Fruit fly (Drosophila melanogaster) whole organism, embryonic: ENCODE measurements around the gene TfIIA-S.

ENCODE experiments used
- Abd-B ChIP-seq: fragments of 200-800 bp; sonication (Bioruptor generic); optimal IDR thresholded peaks from 2 replicates; lab custom pipeline; 2018; ENCODE audit warnings: missing biosample characterization, mild to moderate bottlenecking, missing genetic modification characterization, moderate library complexity
- Antp ChIP-seq: fragments of 200-800 bp; sonication (Bioruptor generic); optimal IDR thresholded peaks from 3 replicates; lab custom pipeline; 2016; ENCODE audit warnings: missing biosample characterization, missing genetic modification characterization
- CG10543 ChIP-seq: fragments of 200-800 bp; sonication (Bioruptor generic); optimal IDR thresholded peaks from 3 replicates; lab custom pipeline; 2017; ENCODE audit warnings: missing biosample characterization, mild to moderate bottlenecking, missing genetic modification characterization, moderate library complexity
- CG10654 ChIP-seq: fragments of 200-800 bp; sonication (Bioruptor generic); optimal IDR thresholded peaks from 2 replicates; lab custom pipeline; 2016; ENCODE audit warnings: missing biosample characterization, missing genetic modification characterization
- CG11560 ChIP-seq: fragments of 200-800 bp; sonication (Bioruptor generic); IDR thresholded peaks from 3 replicates; pipeline ENCODE4 v1.3.6; 2022; ENCODE audit warnings: missing biosample characterization, missing genetic modification characterization
- CG12299 ChIP-seq: fragments of 200-800 bp; sonication (Bioruptor generic); optimal IDR thresholded peaks from 2 replicates; lab custom pipeline; 2018; ENCODE audit warnings: missing biosample characterization, mild to moderate bottlenecking, missing genetic modification characterization
- CG12769 ChIP-seq: fragments of 200-800 bp; sonication (Bioruptor generic); optimal IDR thresholded peaks from 2 replicates; lab custom pipeline; 2019; ENCODE audit warnings: missing biosample characterization, mild to moderate bottlenecking, missing genetic modification characterization, moderate library complexity
- CG13287 ChIP-seq: fragments of 200-800 bp; sonication (Bioruptor generic); IDR thresholded peaks from 2 replicates; pipeline ENCODE4 v1.3.6; 2022; ENCODE audit warnings: missing biosample characterization, missing genetic modification characterization; ENCODE audit not compliant: partially characterized antibody
- CG13775 ChIP-seq: fragments of 200-800 bp; sonication (Bioruptor generic); optimal IDR thresholded peaks from 3 replicates; lab custom pipeline; 2017; ENCODE audit warnings: missing biosample characterization, mild to moderate bottlenecking, missing genetic modification characterization
- CG16813 ChIP-seq: fragments of 200-800 bp; sonication (Bioruptor generic); IDR thresholded peaks from 3 replicates; pipeline ENCODE4 v1.3.6; 2022; ENCODE audit warnings: missing biosample characterization, missing genetic modification characterization; ENCODE audit not compliant: partially characterized antibody
- CG18011 ChIP-seq: fragments of 200-800 bp; sonication (Bioruptor generic); optimal IDR thresholded peaks from 2 replicates; lab custom pipeline; 2017; ENCODE audit warnings: missing biosample characterization, missing genetic modification characterization, mild to moderate bottlenecking, moderate library complexity, missing genotype
- CG33213 ChIP-seq: fragments of 200-800 bp; sonication (Bioruptor generic); optimal IDR thresholded peaks from 3 replicates; lab custom pipeline; 2016; ENCODE audit warnings: missing biosample characterization, missing genetic modification characterization
- CG4707 ChIP-seq: fragments of 200-800 bp; sonication (Bioruptor generic); optimal IDR thresholded peaks from 2 replicates; lab custom pipeline; 2018; ENCODE audit warnings: missing biosample characterization, mild to moderate bottlenecking, missing genetic modification characterization, moderate library complexity
- CG6175 ChIP-seq: fragments of 200-800 bp; sonication (Bioruptor generic); IDR thresholded peaks from 3 replicates; pipeline ENCODE4 v1.3.6; 2022; ENCODE audit warnings: missing biosample characterization, missing genetic modification characterization
- CG6254 ChIP-seq: fragments of 200-800 bp; sonication (Bioruptor generic); optimal IDR thresholded peaks from 3 replicates; lab custom pipeline; 2017; ENCODE audit warnings: mild to moderate bottlenecking, missing biosample characterization, missing genetic modification reagents, missing genetic modification characterization
- CG7786 ChIP-seq: fragments of 200-800 bp; sonication (Bioruptor generic); optimal IDR thresholded peaks from 2 replicates; lab custom pipeline; 2016; ENCODE audit warnings: missing biosample characterization, missing genetic modification characterization
- CG9797 ChIP-seq: fragments of 200-800 bp; sonication (Bioruptor generic); optimal IDR thresholded peaks from 3 replicates; lab custom pipeline; 2018; ENCODE audit warnings: missing biosample characterization, mild to moderate bottlenecking, missing genetic modification characterization
- Doc3 ChIP-seq: fragments of 200-800 bp; sonication (Bioruptor generic); IDR thresholded peaks from 3 replicates; pipeline ENCODE4 v1.3.6; 2022; ENCODE audit warnings: missing biosample characterization, missing genetic modification characterization; ENCODE audit not compliant: partially characterized antibody
- E2f1 ChIP-seq: fragments of 200-800 bp; sonication (Bioruptor generic); IDR thresholded peaks from 2 replicates; pipeline ENCODE4 v1.3.6; 2022; ENCODE audit warnings: missing biosample characterization, missing genetic modification characterization
- Ets65A ChIP-seq: fragments of 200-800 bp; sonication (Bioruptor generic); peaks from one replicate; lab custom pipeline; 2016; ENCODE audit warnings: missing biosample characterization, missing genetic modification characterization
- Ets97D ChIP-seq: fragments of 200-800 bp; sonication (Bioruptor generic); optimal IDR thresholded peaks from 3 replicates; lab custom pipeline; 2016; ENCODE audit warnings: missing biosample characterization, missing genetic modification characterization
- Fer2 ChIP-seq: fragments of 200-800 bp; sonication (Bioruptor generic); optimal IDR thresholded peaks from 2 replicates; lab custom pipeline; 2018; ENCODE audit warnings: missing biosample characterization, mild to moderate bottlenecking, missing genetic modification characterization, moderate library complexity
- GATAe ChIP-seq: fragments of 200-800 bp; sonication (Bioruptor generic); conservative IDR thresholded peaks from 2 replicates; pipeline ENCODE4 v1.3.6; 2022; ENCODE audit warnings: missing biosample characterization, missing genetic modification characterization
- Hsf ChIP-seq: fragments of 200-800 bp; sonication (Bioruptor generic); optimal IDR thresholded peaks from 3 replicates; lab custom pipeline; 2016; ENCODE audit warnings: missing biosample characterization, missing genetic modification characterization
- MBD-R2 ChIP-seq: fragments of 200-800 bp; sonication (Bioruptor generic); IDR thresholded peaks from 2 replicates; pipeline ENCODE4 v1.3.6; 2022; ENCODE audit warnings: missing biosample characterization, missing genetic modification characterization
- MTF-1 ChIP-seq: fragments of 200-800 bp; sonication (Bioruptor generic); optimal IDR thresholded peaks from 2 replicates; lab custom pipeline; 2018; ENCODE audit warnings: missing biosample characterization, mild to moderate bottlenecking, missing genetic modification characterization, borderline replicate concordance
- Max ChIP-seq: fragments of 200-800 bp; sonication (Bioruptor generic); optimal IDR thresholded peaks from 2 replicates; lab custom pipeline; 2016; ENCODE audit warnings: missing biosample characterization, mild to moderate bottlenecking, missing genetic modification characterization
- Mrtf ChIP-seq: fragments of 200-800 bp; sonication (Bioruptor generic); IDR thresholded peaks from 3 replicates; pipeline ENCODE4 v1.3.6; 2022; ENCODE audit warnings: missing biosample characterization, missing genetic modification characterization
- Ptx1 ChIP-seq: fragments of 200-800 bp; sonication (Bioruptor generic); IDR thresholded peaks from 2 replicates; pipeline ENCODE4 v1.3.6; 2022; ENCODE audit warnings: missing biosample characterization, missing genetic modification characterization
- Sin3A ChIP-seq: fragments of >200 bp; optimal IDR thresholded peaks from 2 replicates; lab custom pipeline; 2018
- Sox100B ChIP-seq: fragments of 200-800 bp; sonication (Bioruptor generic); optimal IDR thresholded peaks from 3 replicates; lab custom pipeline; 2018; ENCODE audit warnings: missing biosample characterization, mild to moderate bottlenecking, missing genetic modification characterization
- Sry-δ ChIP-seq: fragments of 200-800 bp; sonication (Bioruptor generic); optimal IDR thresholded peaks from 2 replicates; lab custom pipeline; 2016; ENCODE audit warnings: missing biosample characterization, missing genetic modification characterization
- amos ChIP-seq: fragments of 200-800 bp; sonication (Bioruptor generic); IDR thresholded peaks from 2 replicates; pipeline ENCODE4 v1.3.6; 2022; ENCODE audit warnings: missing biosample characterization, missing genetic modification characterization; ENCODE audit not compliant: partially characterized antibody
- ase ChIP-seq: fragments of 200-800 bp; sonication (Bioruptor generic); IDR thresholded peaks from 3 replicates; pipeline ENCODE4 v1.3.6; 2022; ENCODE audit warnings: missing biosample characterization, missing genetic modification characterization
- crol ChIP-seq: fragments of 200-800 bp; sonication (Bioruptor generic); IDR thresholded peaks from 2 replicates; pipeline ENCODE4 v1.3.6; 2022; ENCODE audit warnings: missing biosample characterization, missing genetic modification characterization
- danr ChIP-seq: fragments of 200-800 bp; sonication (Bioruptor generic); IDR thresholded peaks from 2 replicates; pipeline ENCODE4 v1.3.6; 2022; ENCODE audit warnings: missing biosample characterization, missing genetic modification characterization
- disco-r ChIP-seq: fragments of 200-800 bp; sonication (Bioruptor generic); optimal IDR thresholded peaks from 2 replicates; lab custom pipeline; 2016; ENCODE audit warnings: missing biosample characterization, missing genetic modification characterization
- esg ChIP-seq: fragments of 200-800 bp; sonication (Bioruptor generic); conservative IDR thresholded peaks from 2 replicates; pipeline ENCODE4 v1.3.6; 2022; ENCODE audit warnings: missing biosample characterization, missing genetic modification characterization
- fd102C ChIP-seq: fragments of 200-800 bp; sonication (Bioruptor generic); optimal IDR thresholded peaks from 2 replicates; lab custom pipeline; 2018; ENCODE audit warnings: missing biosample characterization, mild to moderate bottlenecking, missing genetic modification characterization, moderate library complexity
- grau ChIP-seq: fragments of 200-800 bp; optimal IDR thresholded peaks from 3 replicates; lab custom pipeline; 2019; ENCODE audit warnings: missing biosample characterization, mild to moderate bottlenecking, missing genetic modification characterization, moderate library complexity
- gt ChIP-seq: fragments of 200-800 bp; sonication (Bioruptor generic); IDR thresholded peaks from 2 replicates; pipeline ENCODE4 v1.3.6; 2022; ENCODE audit warnings: missing biosample characterization, missing genetic modification characterization
- hb ChIP-seq: fragments of 200-800 bp; sonication (Bioruptor generic); IDR thresholded peaks from 3 replicates; pipeline ENCODE4 v1.3.6; 2022; ENCODE audit warnings: missing biosample characterization, missing genetic modification characterization; ENCODE audit not compliant: partially characterized antibody
- hth ChIP-seq: fragments of >200 bp; optimal IDR thresholded peaks from 2 replicates; lab custom pipeline; 2017; ENCODE audit warnings: inconsistent platforms
- ken ChIP-seq: fragments of 200-800 bp; sonication (Bioruptor generic); IDR thresholded peaks from 3 replicates; pipeline ENCODE4 v1.3.6; 2022; ENCODE audit warnings: missing biosample characterization, missing genetic modification characterization
- kni ChIP-seq: fragments of 200-800 bp; sonication (Bioruptor generic); optimal IDR thresholded peaks from 3 replicates; lab custom pipeline; 2017; ENCODE audit warnings: mild to moderate bottlenecking, missing biosample characterization, missing genetic modification reagents, missing genetic modification characterization
- mam ChIP-seq: fragments of 200-800 bp; sonication (Bioruptor generic); optimal IDR thresholded peaks from 3 replicates; lab custom pipeline; 2016; ENCODE audit warnings: missing biosample characterization, missing genetic modification characterization
- schlank ChIP-seq: fragments of 200-800 bp; sonication (Bioruptor generic); optimal IDR thresholded peaks from 2 replicates; lab custom pipeline; 2018; ENCODE audit warnings: missing biosample characterization, mild to moderate bottlenecking, missing genetic modification characterization
- tna ChIP-seq: fragments of 200-800 bp; sonication (Bioruptor generic); IDR thresholded peaks from 2 replicates; pipeline ENCODE4 v1.3.6; 2022; ENCODE audit warnings: missing biosample characterization, missing genetic modification characterization; ENCODE audit not compliant: partially characterized antibody
- z ChIP-seq: fragments of 200-800 bp; sonication (Bioruptor generic); IDR thresholded peaks from 3 replicates; pipeline ENCODE4 v1.3.6; 2022; ENCODE audit warnings: missing biosample characterization, missing genetic modification characterization
- zen ChIP-seq: fragments of 200-800 bp; sonication (Bioruptor generic); optimal IDR thresholded peaks from 3 replicates; lab custom pipeline; 2018; ENCODE audit warnings: missing biosample characterization, mild to moderate bottlenecking, missing genetic modification characterization, moderate library complexity

Gene TfIIA-S

DNA sequence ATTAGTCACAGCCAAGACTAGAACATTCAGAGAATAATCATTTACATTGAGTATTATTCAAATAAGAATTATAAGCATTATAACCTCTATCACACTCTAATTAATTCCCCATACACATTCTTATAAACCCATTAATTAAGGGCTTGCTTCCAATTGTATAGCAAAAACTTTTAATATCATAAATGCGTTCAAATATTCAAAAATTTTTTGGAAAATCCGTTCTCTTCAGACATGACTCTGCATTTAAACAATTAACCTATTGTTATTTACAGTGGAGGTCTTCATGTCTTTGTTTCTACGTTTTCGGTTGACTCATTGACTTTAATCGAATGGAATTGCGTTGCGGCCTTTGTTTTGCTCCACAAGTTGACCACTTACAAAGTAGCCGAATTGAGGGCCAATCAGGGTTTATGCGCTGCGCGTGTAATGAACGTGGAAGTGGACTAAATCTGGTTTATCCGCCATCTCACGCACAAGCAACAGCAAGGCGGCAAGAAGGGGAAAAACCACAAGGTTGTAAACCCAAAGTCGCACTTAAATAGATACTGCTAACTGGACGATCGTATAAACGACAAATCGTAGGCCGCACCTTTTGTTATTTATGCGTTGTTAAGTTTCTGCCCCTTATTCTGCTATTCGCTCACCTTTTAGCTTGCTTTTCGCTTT lies 30.1 kb upstream of the TfIIA-S start (continued):
- TF ChIP-seq CG6175 (GFP tag; lab: Robert Waterston, UW) (no peak), CG7786 (GFP tag; lab: Kevin White, UChicago) (peak; percentile 50), Max (GFP tag; lab: Kevin White, UChicago) (no peak), CG16813 (GFP tag; lab: Robert Waterston, UW) (no peak), CG13775 (GFP tag; lab: Kevin White, UChicago) (no peak), mam (peak; percentile 40), MBD-R2 (GFP tag; lab: Robert Waterston, UW) (peak; percentile 57), CG12299 (tag; lab: Kevin White, UChicago) (peak; percentile 71), disco-r (GFP tag; lab: Kevin White, UChicago) (no peak), Hsf (GFP tag; lab: Kevin White, UChicago) (peak; percentile 17), tna (GFP tag; lab: Robert Waterston, UW) (no peak), Sin3A (lab: Kevin White, UChicago) (no peak), ase (GFP tag; lab: Robert Waterston, UW) (peak; percentile 30; the same call in 1 of the 3 replicates), MTF-1 (GFP tag; lab: Kevin White, UChicago) (no peak), grau (tag; lab: Kevin White, UChicago) (peak; percentile 58), gt (GFP tag; lab: Robert Waterston, UW) (no peak), Doc3 (GFP tag; lab: Robert Waterston, UW) (no peak), Ets97D (GFP tag; lab: Kevin White, UChicago) (no peak), CG6254 (GFP tag; lab: Kevin White, UChicago) (no peak), CG10543 (GFP tag; lab: Kevin White, UChicago) (peak; percentile 83), fd102C (GFP tag; lab: Kevin White, UChicago) (no peak), hth (lab: Kevin White, UChicago) (no peak), CG33213 (no peak), CG10654 (GFP tag; lab: Kevin White, UChicago) (no peak), E2f1 (peak; percentile 56; the same call in 1 of the 2 replicates), amos (GFP tag; lab: Robert Waterston, UW) (no peak), Ptx1 (peak; percentile 24; the same call in 1 of the 2 replicates), CG12769 (tag; lab: Kevin White, UChicago) (peak; percentile 94), z (GFP tag; lab: Robert Waterston, UW) (no peak), GATAe (no peak), CG9797 (no peak), CG4707 (no peak), kni (GFP tag; lab: Kevin White, UChicago) (peak; percentile 44), ken (peak; percentile 66; the same call in 2 of the 3 replicates), Ets65A (peak; percentile 94), Abd-B (GFP tag; lab: Kevin White, UChicago) (peak; percentile 51), CG11560 (tag; lab: Robert Waterston, UW) (no peak), Sry-δ (GFP tag; lab: Kevin White, UChicago) (no peak), zen (tag; lab: Kevin White, UChicago) (no peak), Fer2 (peak; percentile 55), crol (GFP tag; lab: Robert Waterston, UW) (peak; percentile 35), CG13287 (no peak), schlank (tag; lab: Kevin White, UChicago) (peak; percentile 82), Mrtf (GFP tag; lab: Robert Waterston, UW) (no peak), Sox100B (GFP tag; lab: Kevin White, UChicago) (no peak), Antp (GFP tag; lab: Kevin White, UChicago) (peak; percentile 40), danr (GFP tag; lab: Robert Waterston, UW) (no peak), esg (GFP tag; lab: Robert Waterston, UW) (peak; percentile 30), hb (GFP tag; lab: Robert Waterston, UW) (no peak), CG18011 (GFP tag; lab: Kevin White, UChicago) (peak; percentile 17)
